Fruit fly (Drosophila melanogaster): Measurements from ENCODE around the gene nebu.
A peak's percentile ranks its signal among the peaks of the same experiment; 100 is the strongest.

nebu gene

DNA sequence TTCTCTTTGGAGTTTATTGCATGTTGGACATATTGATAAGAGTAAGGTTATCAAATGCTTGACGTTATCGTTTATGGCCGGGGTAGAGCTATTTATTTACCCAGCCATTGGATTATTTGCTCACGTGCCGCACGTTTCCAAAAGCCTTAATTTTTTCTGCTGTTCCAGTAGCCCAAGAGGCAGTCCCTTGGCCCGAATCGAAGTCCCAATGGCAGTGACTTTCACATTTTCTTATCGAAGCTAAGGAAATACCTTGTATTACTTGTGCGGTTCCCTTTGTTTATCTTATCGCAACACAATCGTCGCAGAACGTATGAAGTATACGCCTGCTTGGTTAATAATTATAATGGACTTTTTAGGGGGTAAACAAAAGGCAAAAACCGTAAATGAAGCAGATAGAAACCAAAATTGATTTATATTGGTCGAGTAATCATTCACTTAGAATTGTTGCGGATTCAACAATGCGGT, 46.5 kb upstream of the nebu start, which contains the start of gene CG43894:
TSS of gene CG43894 (plus strand) at position 418 of the 468 bp plus-strand sequence.
- TF ChIP-seq CG8765 (GFP tag; IDR thresholded peaks at IDR 0.05) = no peak
- TF ChIP-seq grn (GFP tag; optimal IDR thresholded peaks at IDR 0.05) = peak; percentile 80
- TF ChIP-seq CG8944 (GFP tag; optimal IDR thresholded peaks at IDR 0.05) = no peak
- peak; percentile 17 for TF ChIP-seq CG12071 (GFP tag; optimal IDR thresholded peaks at IDR 0.05)
- TF ChIP-seq CG15514 (GFP tag; optimal IDR thresholded peaks at IDR 0.05) = peak; percentile 20
- TF ChIP-seq MTF-1 (GFP tag; optimal IDR thresholded peaks at IDR 0.05; ENCODE audit: borderline replicate concordance) = peak; percentile 21
- TF ChIP-seq caup (GFP tag; optimal IDR thresholded peaks at IDR 0.05; ENCODE audit: severe bottlenecking) = peak; percentile 33
- peak; percentile 16 for TF ChIP-seq odd (GFP tag; optimal IDR thresholded peaks at IDR 0.05)
- peak; percentile 32 for TF ChIP-seq CG13894 (tag; optimal IDR thresholded peaks at IDR 0.05)
- TF ChIP-seq Hey (tag; optimal IDR thresholded peaks at IDR 0.05) = peak; percentile 51
- TF ChIP-seq sd (tag; optimal IDR thresholded peaks at IDR 0.05) = peak; percentile 85
- TF ChIP-seq B-H2 (GFP tag; optimal IDR thresholded peaks at IDR 0.05) = peak; percentile 16
- peak; percentile 2 for TF ChIP-seq HmgZ (tag; optimal IDR thresholded peaks at IDR 0.05)
- TF ChIP-seq gsb (GFP tag; IDR thresholded peaks at IDR 0.05) = no peak
- TF ChIP-seq scrt (GFP tag; optimal IDR thresholded peaks at IDR 0.05) = peak; percentile 9
- peak; percentile 87 for TF ChIP-seq mirr (GFP tag; optimal IDR thresholded peaks at IDR 0.05)
- no peak for TF ChIP-seq sc (optimal IDR thresholded peaks at IDR 0.05)
- no peak for TF ChIP-seq sc (GFP tag; optimal IDR thresholded peaks at IDR 0.05)
- TF ChIP-seq CG13287 (GFP tag; IDR thresholded peaks at IDR 0.05; ENCODE audit: partially characterized antibody) = no peak
- TF ChIP-seq CG6854 (GFP tag; optimal IDR thresholded peaks at IDR 0.05) = peak; percentile 6
- peak; percentile 44 for TF ChIP-seq PHDP (tag; optimal IDR thresholded peaks at IDR 0.05)
- TF ChIP-seq CG8281 (tag; optimal IDR thresholded peaks at IDR 0.05) = peak; percentile 41
- TF ChIP-seq cwo (GFP tag; optimal IDR thresholded peaks at IDR 0.05) = peak; percentile 99
- peak; percentile 6 for TF ChIP-seq corto (GFP tag; optimal IDR thresholded peaks at IDR 0.05)
- peak; percentile 1 for TF ChIP-seq CG6813 (GFP tag; optimal IDR thresholded peaks at IDR 0.05)
- TF ChIP-seq CkIIα-i1 (GFP tag; IDR thresholded peaks at IDR 0.05) = no peak
- no peak for TF ChIP-seq CG2202 (tag; optimal IDR thresholded peaks at IDR 0.05)
- peak; percentile 9 for TF ChIP-seq schlank (tag; optimal IDR thresholded peaks at IDR 0.05)
- TF ChIP-seq CG2678 (tag; optimal IDR thresholded peaks at IDR 0.05) = peak; percentile 52
- TF ChIP-seq exex (tag; optimal IDR thresholded peaks at IDR 0.05) = peak; percentile 95
- TF ChIP-seq fd64A (GFP tag; optimal IDR thresholded peaks at IDR 0.05) = no peak
- TF ChIP-seq CG10543 (GFP tag; optimal IDR thresholded peaks at IDR 0.05) = peak; percentile 19
- TF ChIP-seq CG18599 (GFP tag; optimal IDR thresholded peaks at IDR 0.05) = peak; percentile 36
- TF ChIP-seq lab (GFP tag; optimal IDR thresholded peaks at IDR 0.05) = peak; percentile 59
- peak; percentile 80 for TF ChIP-seq CG34376 (GFP tag; optimal IDR thresholded peaks at IDR 0.05)
- TF ChIP-seq CG10565 (GFP tag; optimal IDR thresholded peaks at IDR 0.05) = no peak
- TF ChIP-seq CG6683 (GFP tag; optimal IDR thresholded peaks at IDR 0.05) = no peak
- peak; percentile 6 for TF ChIP-seq tap (tag; optimal IDR thresholded peaks at IDR 0.05)
- TF ChIP-seq BtbVII (GFP tag; optimal IDR thresholded peaks at IDR 0.05) = peak; percentile 40
- TF ChIP-seq Lhr (GFP tag; optimal IDR thresholded peaks at IDR 0.05) = no peak
- TF ChIP-seq klu (GFP tag; IDR thresholded peaks at IDR 0.05) = no peak
- TF ChIP-seq sug (tag; optimal IDR thresholded peaks at IDR 0.05) = peak; percentile 95
- TF ChIP-seq CG13296 (GFP tag; optimal IDR thresholded peaks at IDR 0.05) = peak; percentile 52
- TF ChIP-seq GATAe (GFP tag; conservative IDR thresholded peaks at IDR 0.05) = peak; percentile 83
- 0 out of 4 replicates have a peak, but pooled peaks have one; percentile 63 for TF ChIP-seq chinmo (GFP tag; IDR thresholded peaks at IDR 0.05; ENCODE audit: partially characterized antibody)
- TF ChIP-seq run (tag; optimal IDR thresholded peaks at IDR 0.05) = peak; percentile 13
